Worm (Caenorhabditis elegans) whole organism, young adult: ENCODE data around the gene srw-87.

ENCODE experiments used
- B0035.1 ChIP-seq: sonication (generic microtip); optimal IDR thresholded peaks from 2 replicates; lab custom pipeline; 2016; ENCODE audit warnings: missing genetic modification characterization, mild to moderate bottlenecking, missing compliant biosample characterization, missing genotype, missing genetic modification reagents
- B0336.3 ChIP-seq: fragments of 200-800 bp; sonication (Bioruptor generic); IDR thresholded peaks from 2 replicates; pipeline ENCODE4 v1.3.6; 2022; ENCODE audit warnings: missing genetic modification characterization, missing compliant biosample characterization
- D2030.7 ChIP-seq: fragments of 200-800 bp; sonication (Bioruptor generic); IDR thresholded peaks from 2 replicates; pipeline ENCODE4 v1.3.6; 2022; ENCODE audit warnings: missing genetic modification reagents, missing genetic modification characterization, missing compliant biosample characterization
- F23B12.7 ChIP-seq: sonication (generic microtip); optimal IDR thresholded peaks from 2 replicates; lab custom pipeline; 2017; ENCODE audit warnings: missing genetic modification characterization, mild to moderate bottlenecking, missing compliant biosample characterization, antibody characterized with exemption, moderate library complexity; ENCODE audit not compliant: insufficient read depth
- F39B2.1 ChIP-seq: fragments of 200-800 bp; sonication (Bioruptor generic); IDR thresholded peaks from 2 replicates; pipeline ENCODE4 v1.3.6; 2022; ENCODE audit warnings: missing genetic modification reagents, missing genetic modification characterization, missing compliant biosample characterization
- F55B11.4 ChIP-seq: sonication (generic microtip); optimal IDR thresholded peaks from 2 replicates; lab custom pipeline; 2016; ENCODE audit warnings: missing compliant biosample characterization, missing genetic modification characterization, borderline replicate concordance; ENCODE audit not compliant: insufficient read depth
- T07F8.4 ChIP-seq: sonication (generic microtip); optimal IDR thresholded peaks from 2 replicates; lab custom pipeline; 2016; ENCODE audit warnings: mild to moderate bottlenecking, missing genetic modification characterization, moderate library complexity, missing compliant biosample characterization
- T26A5.8 ChIP-seq: sonication (generic microtip); optimal IDR thresholded peaks from 2 replicates; lab custom pipeline; 2016; ENCODE audit warnings: missing genetic modification characterization, missing compliant biosample characterization
- Y53F4B.3 ChIP-seq: fragments of 200-800 bp; sonication (Bioruptor generic); IDR thresholded peaks from 2 replicates; pipeline ENCODE4 v1.3.6; 2022; ENCODE audit warnings: missing genetic modification reagents, missing genetic modification characterization, missing compliant biosample characterization
- Y67H2A.10 ChIP-seq: fragments of 200-800 bp; sonication (Bioruptor generic); conservative IDR thresholded peaks from 2 replicates; pipeline ENCODE4 v1.3.6; 2022; ENCODE audit warnings: missing genetic modification reagents, missing genetic modification characterization, missing compliant biosample characterization
- Y79H2A.3 ChIP-seq: fragments of 200-800 bp; sonication (Bioruptor generic); conservative IDR thresholded peaks from 2 replicates; pipeline ENCODE4 v1.3.6; 2022; ENCODE audit warnings: missing genetic modification reagents, missing genetic modification characterization, missing compliant biosample characterization
- Y95B8A.8 ChIP-seq: fragments of 200-800 bp; sonication (Bioruptor generic); IDR thresholded peaks from 2 replicates; pipeline ENCODE4 v1.3.6; 2022; ENCODE audit warnings: missing genetic modification reagents, missing genetic modification characterization, missing compliant biosample characterization
- ama-1 ChIP-seq, 3 experiments: fragments of 150-350 bp in 1 of 3; sonication (generic microtip) in 2 of 3; optimal IDR thresholded peaks; 2 replicates each; lab custom pipeline; 2014 to 2018; ENCODE audit warnings: missing biosample characterization in 2 of 3, missing genetic modification characterization in 2 of 3, missing genetic modification reagents in 2 of 3
- attf-3 ChIP-seq: fragments of 200-800 bp; sonication (Bioruptor generic); conservative IDR thresholded peaks from 2 replicates; pipeline ENCODE4 v1.3.6; 2022; ENCODE audit warnings: missing genetic modification reagents, missing genetic modification characterization, missing compliant biosample characterization
- ceh-100 ChIP-seq: fragments of 200-800 bp; sonication (Bioruptor generic); IDR thresholded peaks from 2 replicates; pipeline ENCODE4 v1.3.6; 2022; ENCODE audit warnings: missing genetic modification reagents, missing genetic modification characterization, missing compliant biosample characterization
- chd-7 ChIP-seq: sonication (generic microtip); optimal IDR thresholded peaks from 2 replicates; lab custom pipeline; 2016; ENCODE audit warnings: mild to moderate bottlenecking, missing genetic modification characterization, moderate library complexity, missing compliant biosample characterization
- ets-4 ChIP-seq: fragments of 200-800 bp; sonication (Bioruptor generic); optimal IDR thresholded peaks from 2 replicates; lab custom pipeline; 2018; ENCODE audit warnings: mild to moderate bottlenecking, missing genetic modification characterization, missing compliant biosample characterization
- fkh-3 ChIP-seq: sonication (generic microtip); optimal IDR thresholded peaks from 2 replicates; lab custom pipeline; 2016; ENCODE audit warnings: mild to moderate bottlenecking, missing genetic modification characterization, missing compliant biosample characterization
- him-1 ChIP-seq: sonication (generic microtip); optimal IDR thresholded peaks from 2 replicates; lab custom pipeline; 2016; ENCODE audit warnings: missing genotype, missing genetic modification reagents, missing genetic modification characterization, missing compliant biosample characterization
- hlh-12 ChIP-seq: sonication (generic microtip); optimal IDR thresholded peaks from 2 replicates; lab custom pipeline; 2016; ENCODE audit warnings: missing genetic modification characterization, missing compliant biosample characterization
- hlh-26 ChIP-seq: fragments of 200-800 bp; sonication (Bioruptor generic); conservative IDR thresholded peaks from 2 replicates; pipeline ENCODE4 v1.3.6; 2022; ENCODE audit warnings: missing genetic modification reagents, missing genetic modification characterization, missing compliant biosample characterization
- hmg-1.2 ChIP-seq: fragments of 200-800 bp; sonication (Bioruptor generic); IDR thresholded peaks from 2 replicates; pipeline ENCODE4 v1.3.6; 2022; ENCODE audit warnings: missing genetic modification reagents, missing genetic modification characterization, missing compliant biosample characterization
- hrde-1 ChIP-seq: sonication (generic microtip); optimal IDR thresholded peaks from 2 replicates; lab custom pipeline; 2016; ENCODE audit warnings: missing genetic modification characterization, mild to moderate bottlenecking, missing compliant biosample characterization, moderate library complexity, missing genotype, missing genetic modification reagents, borderline replicate concordance
- hsf-1 ChIP-seq: fragments of 200-800 bp; sonication (Bioruptor generic); IDR thresholded peaks from 2 replicates; pipeline ENCODE4 v1.3.6; 2022; ENCODE audit warnings: missing genetic modification reagents, missing genetic modification characterization, missing compliant biosample characterization
- let-526 ChIP-seq: fragments of 200-800 bp; sonication (Bioruptor generic); IDR thresholded peaks from 2 replicates; pipeline ENCODE4 v1.3.6; 2022; ENCODE audit warnings: missing genetic modification reagents, missing genetic modification characterization, missing compliant biosample characterization
- let-607 ChIP-seq, 2 experiments: fragments of 200-800 bp in 1 of 2; sonication (Bioruptor generic) in 1 of 2; sonication (generic microtip) in 1 of 2; optimal IDR thresholded peaks; 2 replicates each; lab custom pipeline; 2016 to 2018; ENCODE audit warnings: mild to moderate bottlenecking in 2 of 2, missing compliant biosample characterization in 2 of 2, missing genetic modification characterization in 2 of 2, moderate library complexity in 2 of 2, missing genotype in 1 of 2
- lin-54 ChIP-seq: fragments of 200-800 bp; sonication (Bioruptor generic); optimal IDR thresholded peaks from 2 replicates; lab custom pipeline; 2018; ENCODE audit warnings: mild to moderate bottlenecking, missing genetic modification characterization, missing compliant biosample characterization
- lir-1 ChIP-seq: fragments of 200-800 bp; sonication (Bioruptor generic); conservative IDR thresholded peaks from 2 replicates; pipeline ENCODE4 v1.3.6; 2022; ENCODE audit warnings: missing genetic modification reagents, missing genetic modification characterization, missing compliant biosample characterization
- lsy-27 ChIP-seq: sonication (generic microtip); optimal IDR thresholded peaks from 2 replicates; lab custom pipeline; 2017; ENCODE audit warnings: missing genetic modification characterization, mild to moderate bottlenecking, missing compliant biosample characterization, antibody characterized with exemption, missing genotype, borderline replicate concordance; ENCODE audit not compliant: insufficient read depth
- mes-4 ChIP-seq: sonication (generic microtip); optimal IDR thresholded peaks from 2 replicates; lab custom pipeline; 2016; ENCODE audit warnings: missing genotype, missing genetic modification characterization, missing compliant biosample characterization
- nfya-1 ChIP-seq: sonication (generic microtip); optimal IDR thresholded peaks from 2 replicates; lab custom pipeline; 2017; ENCODE audit warnings: antibody characterized with exemption, missing compliant biosample characterization, missing genetic modification characterization, borderline replicate concordance; ENCODE audit not compliant: insufficient read depth
- nhr-90 ChIP-seq: sonication (generic microtip); optimal IDR thresholded peaks from 2 replicates; lab custom pipeline; 2016; ENCODE audit warnings: missing genotype, mild to moderate bottlenecking, missing genetic modification characterization, missing compliant biosample characterization
- pbrm-1 ChIP-seq: fragments of 200-800 bp; sonication (Bioruptor generic); IDR thresholded peaks from 2 replicates; pipeline ENCODE4 v1.3.6; 2022; ENCODE audit warnings: missing genetic modification reagents, missing genetic modification characterization, missing compliant biosample characterization
- pha-4 ChIP-seq: fragments of 150-350 bp; sonication (generic microtip); optimal IDR thresholded peaks from 2 replicates; lab custom pipeline; 2014; ENCODE audit warnings: missing biosample characterization, missing genetic modification reagents, missing genetic modification characterization
- rec-8 ChIP-seq, 2 experiments: sonication (generic microtip); optimal IDR thresholded peaks; 2 replicates each; lab custom pipeline; 2016; ENCODE audit warnings: mild to moderate bottlenecking in 2 of 2, missing genetic modification characterization in 2 of 2, missing genetic modification reagents in 2 of 2, missing genotype in 2 of 2, missing biosample characterization in 1 of 2, missing compliant biosample characterization in 1 of 2, moderate library complexity in 1 of 2
- snpc-1.3 ChIP-seq: sonication (generic microtip); optimal IDR thresholded peaks from 2 replicates; lab custom pipeline; 2017; ENCODE audit warnings: missing genetic modification characterization, mild to moderate bottlenecking, missing compliant biosample characterization, antibody characterized with exemption, moderate library complexity, missing genotype, missing genetic modification reagents; ENCODE audit not compliant: insufficient read depth
- snpc-4 ChIP-seq, 5 experiments: fragments of 150-350 bp in 1 of 5; sonication (generic microtip) in 4 of 5; optimal IDR thresholded peaks; 2 replicates each; lab custom pipeline; 2014 to 2018; ENCODE audit warnings: missing genetic modification characterization in 5 of 5, missing biosample characterization in 3 of 5, antibody characterized with exemption in 2 of 5, mild to moderate bottlenecking in 2 of 5, missing compliant biosample characterization in 2 of 5, missing genotype in 2 of 5, moderate library complexity in 2 of 5, missing genetic modification reagents in 1 of 5
- sptf-2 ChIP-seq: fragments of 200-800 bp; sonication (Bioruptor generic); optimal IDR thresholded peaks from 2 replicates; lab custom pipeline; 2018; ENCODE audit warnings: mild to moderate bottlenecking, missing genetic modification characterization, missing compliant biosample characterization
- tbp1 ChIP-seq: fragments of 200-800 bp; sonication (Bioruptor generic); optimal IDR thresholded peaks from 2 replicates; lab custom pipeline; 2018; ENCODE audit warnings: mild to moderate bottlenecking, missing genetic modification characterization, missing compliant biosample characterization
- unc-130 ChIP-seq: sonication (generic microtip); optimal IDR thresholded peaks from 2 replicates; lab custom pipeline; 2016; ENCODE audit warnings: missing genetic modification reagents, missing genetic modification characterization, missing compliant biosample characterization
- unc-62 ChIP-seq: fragments of 150-350 bp; optimal IDR thresholded peaks from 2 replicates; lab custom pipeline; 2014; ENCODE audit warnings: missing biosample characterization, missing genetic modification reagents, missing genetic modification characterization
- xnd-1 ChIP-seq: sonication (generic microtip); optimal IDR thresholded peaks from 2 replicates; lab custom pipeline; 2016; ENCODE audit warnings: missing genotype, missing genetic modification reagents, missing genetic modification characterization, missing compliant biosample characterization
- ztf-22 ChIP-seq: fragments of 200-800 bp; sonication (Bioruptor generic); optimal IDR thresholded peaks from 2 replicates; lab custom pipeline; 2018; ENCODE audit warnings: mild to moderate bottlenecking, missing genetic modification characterization, moderate library complexity, missing compliant biosample characterization
- ztf-25 ChIP-seq: fragments of 200-800 bp; sonication (Bioruptor generic); IDR thresholded peaks from 2 replicates; pipeline ENCODE4 v1.3.6; 2022; ENCODE audit warnings: missing genetic modification reagents, missing genetic modification characterization, missing compliant biosample characterization
- ztf-26 ChIP-seq: sonication (generic microtip); optimal IDR thresholded peaks from 2 replicates; lab custom pipeline; 2017; ENCODE audit warnings: missing genetic modification characterization, missing compliant biosample characterization

Gene srw-87

DNA sequence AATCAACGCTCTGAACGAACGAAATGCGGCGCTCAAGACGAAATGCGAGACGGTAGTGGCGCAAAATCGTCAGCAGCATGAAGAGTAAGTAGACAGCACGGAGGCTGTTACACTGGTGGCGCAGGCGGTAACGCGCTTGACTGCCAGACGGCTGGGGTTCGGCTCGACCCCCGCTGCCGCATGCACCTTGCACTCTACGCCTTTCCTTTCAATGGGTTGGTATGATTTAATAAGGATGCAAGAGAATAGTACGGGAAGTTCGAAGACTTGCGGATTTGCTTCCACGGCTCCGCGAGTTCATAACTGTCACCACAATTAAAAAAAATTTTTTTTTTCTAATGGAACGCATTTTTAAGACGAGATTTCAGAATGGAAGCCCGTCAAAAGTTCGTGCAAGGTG is 33.6 kb downstream of the srw-87 start (continued):
- no peak for TF ChIP-seq F55B11.4 (tag; lab: Kevin White, UChicago)
- 0 out of 2 replicates have a peak, but pooled peaks have one; percentile 46 for TF ChIP-seq hsf-1 (GFP tag; lab: Robert Waterston, UW)
- no peak for TF ChIP-seq unc-62 (GFP tag; lab: Kevin White, UChicago)
- peak; percentile 80 for TF ChIP-seq snpc-4 (GFP tag; optimal IDR thresholded peaks at IDR 0.05; lab: Kevin White, UChicago)
- peak; percentile 39 to 89 (median 82) for TF ChIP-seq snpc-4 (tag; optimal IDR thresholded peaks at IDR 0.05; lab: Kevin White, UChicago)
- peak; percentile 70 for TF ChIP-seq sptf-2 (GFP tag; lab: Kevin White, UChicago)
- peak; percentile 38 for TF ChIP-seq mes-4
- peak; percentile 84 for TF ChIP-seq chd-7 (tag; lab: Kevin White, UChicago)
- peak; percentile 69 for TF ChIP-seq ceh-100
- no peak for TF ChIP-seq hlh-12 (tag; lab: Kevin White, UChicago)
- no peak for TF ChIP-seq hlh-26 (GFP tag; lab: Robert Waterston, UW)
- TF ChIP-seq Y53F4B.3 = 0 out of 2 replicates have a peak, but pooled peaks have one; percentile 24
- TF ChIP-seq unc-130 = peak; percentile 73
- TF ChIP-seq attf-3 (GFP tag; lab: Robert Waterston, UW) = no peak
- TF ChIP-seq snpc-1.3 (tag; lab: Kevin White, UChicago) = peak; percentile 84
- no peak for TF ChIP-seq xnd-1 (tag; lab: Kevin White, UChicago)
- peak; percentile 44 to 66 for TF ChIP-seq let-607 (tag; optimal IDR thresholded peaks at IDR 0.05; lab: Kevin White, UChicago)
- no peak for TF ChIP-seq ztf-22 (GFP tag; lab: Kevin White, UChicago)
- TF ChIP-seq ets-4 (GFP tag; lab: Kevin White, UChicago) = peak; percentile 71
- TF ChIP-seq lin-54 (GFP tag; lab: Kevin White, UChicago) = peak; percentile 76
- TF ChIP-seq Y67H2A.10 (GFP tag; lab: Robert Waterston, UW) = no peak
- TF ChIP-seq hmg-1.2 (GFP tag; lab: Robert Waterston, UW) = peak; percentile 77
- peak; percentile 95 for TF ChIP-seq nhr-90 (tag; lab: Kevin White, UChicago)
- TF ChIP-seq hrde-1 (tag; lab: Kevin White, UChicago) = peak; percentile 89
- no peak for TF ChIP-seq nfya-1
- peak; percentile 69 for TF ChIP-seq B0035.1 (tag; lab: Kevin White, UChicago)
- TF ChIP-seq pha-4 (tag; lab: Kevin White, UChicago) = no peak
- peak; percentile 86 for TF ChIP-seq ztf-26 (tag; lab: Kevin White, UChicago)
- TF ChIP-seq pbrm-1 (GFP tag; lab: Robert Waterston, UW) = peak; percentile 89
- TF ChIP-seq ztf-25 (GFP tag; lab: Robert Waterston, UW) = peak; percentile 84; the same call in 1 of the 2 replicates
- no peak for TF ChIP-seq F39B2.1 (GFP tag; lab: Robert Waterston, UW)
- peak; percentile 59 for TF ChIP-seq lsy-27
- TF ChIP-seq ama-1 (optimal IDR thresholded peaks at IDR 0.05; lab: Kevin White, UChicago) = no peak
- TF ChIP-seq ama-1 (GFP tag; optimal IDR thresholded peaks at IDR 0.05; lab: Kevin White, UChicago) = peak; percentile 51 to 59
- peak; percentile 81 to 89 for TF ChIP-seq rec-8 (tag; optimal IDR thresholded peaks at IDR 0.05; lab: Kevin White, UChicago)
- peak; percentile 87 for TF ChIP-seq F23B12.7 (tag; lab: Kevin White, UChicago)
- TF ChIP-seq fkh-3 = peak; percentile 88
- peak; percentile 85 for TF ChIP-seq him-1
- TF ChIP-seq B0336.3 (GFP tag; lab: Robert Waterston, UW) = peak; percentile 92
- peak; percentile 70; the same call in 1 of the 2 replicates for TF ChIP-seq let-526 (GFP tag; lab: Robert Waterston, UW)
- peak; percentile 82 for TF ChIP-seq T07F8.4 (tag; lab: Kevin White, UChicago)
- TF ChIP-seq Y95B8A.8 = peak; percentile 87
- 0 out of 2 replicates have a peak, but pooled peaks have one; percentile 58 for TF ChIP-seq Y79H2A.3
- TF ChIP-seq T26A5.8 (tag; lab: Kevin White, UChicago) = peak; percentile 85
- no peak for TF ChIP-seq lir-1
- peak; percentile 91 for TF ChIP-seq tbp1 (GFP tag; lab: Kevin White, UChicago)
- TF ChIP-seq D2030.7 (GFP tag; lab: Robert Waterston, UW) = peak; percentile 89
